Fruit fly (Drosophila melanogaster): Measurements from ENCODE around the gene CG7632.

CG7632 gene

DNA sequence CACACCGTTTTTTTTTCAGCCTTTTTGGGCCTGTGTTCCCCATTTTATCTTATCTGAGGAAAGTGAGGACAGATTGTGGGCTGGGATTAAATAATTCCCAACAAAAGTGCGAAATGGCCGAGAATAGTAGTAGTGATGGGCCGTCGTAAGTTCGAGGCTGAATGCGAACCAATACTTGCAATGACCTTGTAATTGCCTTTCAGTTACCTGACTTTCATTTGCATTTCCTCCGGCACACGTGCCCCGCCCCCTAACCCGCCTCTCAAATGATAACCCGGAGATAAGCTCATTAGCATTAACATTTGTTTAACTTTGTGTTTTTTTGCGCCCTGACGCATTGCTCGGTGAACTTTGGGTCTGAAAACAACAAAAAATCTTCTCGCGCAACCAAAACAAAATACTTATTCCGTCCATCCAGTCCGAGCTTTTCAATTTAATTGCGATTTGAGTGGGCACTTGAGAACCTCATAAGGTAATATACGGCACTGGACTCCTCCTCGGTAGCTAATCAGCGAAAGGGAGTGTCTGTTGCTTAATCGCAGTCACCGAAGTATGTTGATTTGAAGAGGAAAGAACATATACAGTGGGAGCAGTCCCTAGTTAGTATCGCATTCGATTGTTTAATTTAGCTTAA lies 26.5 kb upstream of the CG7632 start:
- TF ChIP-seq h (GFP tag; optimal IDR thresholded peaks at IDR 0.05) (peak; percentile 15), CG32264 (GFP tag; optimal IDR thresholded peaks at IDR 0.05) (no peak), foxo (GFP tag; optimal IDR thresholded peaks at IDR 0.05) (no peak), Myc (optimal IDR thresholded peaks at IDR 0.05) (no peak), Dif (GFP tag; optimal IDR thresholded peaks at IDR 0.05; ENCODE audit: partially characterized antibody) (no peak), Rel (GFP tag; optimal IDR thresholded peaks at IDR 0.05) (no peak), Rel (tag; optimal IDR thresholded peaks at IDR 0.05) (peak; percentile 15), Hr78 (GFP tag; optimal IDR thresholded peaks at IDR 0.05) (no peak), Vsx2 (GFP tag; optimal IDR thresholded peaks at IDR 0.05; ENCODE audit: partially characterized antibody) (peak; percentile 39), Jra (GFP tag; optimal IDR thresholded peaks at IDR 0.05) (no peak), N (GFP tag; optimal IDR thresholded peaks at IDR 0.05) (no peak), Abd-B (GFP tag; optimal IDR thresholded peaks at IDR 0.05) (no peak)

DNA sequence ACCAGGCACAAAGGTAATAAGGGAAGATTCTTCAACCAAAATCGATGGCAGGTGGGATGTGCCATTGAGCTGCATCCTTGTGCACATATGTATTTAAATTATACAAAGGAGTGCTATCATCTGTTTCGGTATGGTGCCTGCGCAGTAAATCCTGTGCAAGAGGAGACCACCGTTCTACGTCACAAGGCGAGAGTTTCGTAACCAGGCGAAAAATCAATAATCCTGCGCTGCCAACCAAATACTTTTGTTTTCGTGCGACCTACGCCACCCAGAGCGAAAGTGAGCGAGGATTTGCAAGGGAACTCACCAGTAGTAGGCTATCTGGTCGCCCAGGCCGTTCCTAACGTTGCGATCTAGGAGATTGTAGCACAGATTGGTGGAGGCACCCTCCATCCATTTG lies 25.3 kb upstream of the CG7632 start:
- no peak for TF ChIP-seq CG32264 (GFP tag; optimal IDR thresholded peaks at IDR 0.05)
- TF ChIP-seq pan (optimal IDR thresholded peaks at IDR 0.05): no peak
- TF ChIP-seq jim (GFP tag; optimal IDR thresholded peaks at IDR 0.05): no peak
- TF ChIP-seq dsf (GFP tag; optimal IDR thresholded peaks at IDR 0.05; ENCODE audit: borderline replicate concordance): no peak
- TF ChIP-seq Abd-B (GFP tag; optimal IDR thresholded peaks at IDR 0.05): no peak
- TF ChIP-seq ey (GFP tag; optimal IDR thresholded peaks at IDR 0.05): no peak
- TF ChIP-seq Hnf4 (GFP tag; optimal IDR thresholded peaks at IDR 0.05): no peak
- TF ChIP-seq dl (GFP tag; optimal IDR thresholded peaks at IDR 0.05; ENCODE audit: insufficient read depth in 1 of 2, partially characterized antibody in 2 of 2): no peak
- TF ChIP-seq Hr78 (GFP tag; optimal IDR thresholded peaks at IDR 0.05): no peak
- no peak for TF ChIP-seq tai (GFP tag; optimal IDR thresholded peaks at IDR 0.05)

DNA sequence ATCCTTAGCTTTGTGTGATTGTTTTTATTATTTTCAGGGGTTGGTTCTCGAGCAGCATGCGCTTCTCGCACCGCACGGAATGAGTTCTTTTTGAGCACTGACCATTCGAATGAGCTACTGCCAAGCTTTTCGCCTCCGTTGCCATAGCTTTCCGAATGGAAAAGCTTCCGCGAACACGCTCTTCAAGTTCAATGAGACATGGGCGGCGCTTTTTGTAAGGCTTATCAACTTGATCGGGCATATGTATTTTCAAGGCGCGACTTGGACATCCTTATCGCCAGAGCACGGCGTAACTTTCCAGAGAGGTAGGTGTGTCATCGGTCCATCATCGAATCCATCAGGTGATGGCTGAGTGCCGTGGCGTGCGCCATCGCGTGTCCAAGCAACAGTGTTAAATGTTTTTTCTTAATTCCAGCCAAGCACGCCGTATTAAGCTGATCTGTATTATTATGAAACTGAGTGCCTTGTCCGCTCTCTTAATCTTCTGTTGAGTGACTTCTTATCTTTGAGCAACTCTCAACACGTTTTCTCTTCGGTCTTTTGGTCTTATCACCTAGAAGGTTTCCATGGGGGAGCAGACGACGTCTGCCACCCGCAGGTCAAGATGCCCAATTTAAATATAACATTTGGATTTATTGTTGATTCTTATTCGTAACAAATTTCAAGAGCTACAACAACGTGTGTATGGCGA lies 24.5 kb upstream of the CG7632 start, which contains the start of gene AcCoAS:
AcCoAS (minus strand) TSS at position 368 of the 691 bp plus-strand sequence.
- TF ChIP-seq CrebA (GFP tag; optimal IDR thresholded peaks at IDR 0.05; ENCODE audit: borderline replicate concordance): no peak
- TF ChIP-seq OdsH (GFP tag; optimal IDR thresholded peaks at IDR 0.05): peak; percentile 65
- no peak for TF ChIP-seq Myc (optimal IDR thresholded peaks at IDR 0.05)
- TF ChIP-seq rgr (GFP tag; optimal IDR thresholded peaks at IDR 0.05): peak; percentile 67
- no peak for TF ChIP-seq dl (GFP tag; optimal IDR thresholded peaks at IDR 0.05; ENCODE audit: insufficient read depth in 1 of 2, partially characterized antibody in 2 of 2)
- TF ChIP-seq Rel (GFP tag; optimal IDR thresholded peaks at IDR 0.05): no peak
- TF ChIP-seq Rel (tag; optimal IDR thresholded peaks at IDR 0.05): peak; percentile 33
- peak; percentile 29 for TF ChIP-seq brk (GFP tag; optimal IDR thresholded peaks at IDR 0.05)
- TF ChIP-seq Dfd (GFP tag; optimal IDR thresholded peaks at IDR 0.05): no peak
- TF ChIP-seq Hr78 (GFP tag; optimal IDR thresholded peaks at IDR 0.05): no peak
- TF ChIP-seq dmrt93B (GFP tag; optimal IDR thresholded peaks at IDR 0.05): no peak
- peak; percentile 15 for TF ChIP-seq Hnf4 (GFP tag; optimal IDR thresholded peaks at IDR 0.05)
- TF ChIP-seq Sp1 (GFP tag; optimal IDR thresholded peaks at IDR 0.05): peak; percentile 55
- no peak for TF ChIP-seq sage (GFP tag; optimal IDR thresholded peaks at IDR 0.05)
- no peak for TF ChIP-seq Dif (GFP tag; optimal IDR thresholded peaks at IDR 0.05; ENCODE audit: partially characterized antibody)
- peak; percentile 4 for TF ChIP-seq sv (GFP tag; optimal IDR thresholded peaks at IDR 0.05)
- TF ChIP-seq CG9705 (GFP tag; optimal IDR thresholded peaks at IDR 0.05): no peak
- TF ChIP-seq woc (GFP tag; optimal IDR thresholded peaks at IDR 0.05): no peak
- peak; percentile 29 for TF ChIP-seq psq (GFP tag; optimal IDR thresholded peaks at IDR 0.05)
- TF ChIP-seq Abd-B (GFP tag; optimal IDR thresholded peaks at IDR 0.05): no peak
- peak; percentile 87 for TF ChIP-seq h (GFP tag; optimal IDR thresholded peaks at IDR 0.05)
- TF ChIP-seq br (GFP tag; optimal IDR thresholded peaks at IDR 0.05): peak; percentile 68
- peak; percentile 63 for TF ChIP-seq fru (GFP tag; optimal IDR thresholded peaks at IDR 0.05)
- no peak for TF ChIP-seq dsf (GFP tag; optimal IDR thresholded peaks at IDR 0.05; ENCODE audit: borderline replicate concordance)
- TF ChIP-seq pan (optimal IDR thresholded peaks at IDR 0.05): no peak
- peak; percentile 4 for TF ChIP-seq CG32264 (GFP tag; optimal IDR thresholded peaks at IDR 0.05)
- TF ChIP-seq HLH106 (tag; optimal IDR thresholded peaks at IDR 0.05): peak; percentile 31
- no peak for TF ChIP-seq lola (GFP tag; optimal IDR thresholded peaks at IDR 0.05)
- TF ChIP-seq Mio (GFP tag; optimal IDR thresholded peaks at IDR 0.05): peak; percentile 21
- TF ChIP-seq jim (GFP tag; optimal IDR thresholded peaks at IDR 0.05): no peak
- TF ChIP-seq Hr83 (GFP tag; optimal IDR thresholded peaks at IDR 0.05; ENCODE audit: poor library complexity, severe bottlenecking): peak; percentile 67
- TF ChIP-seq tai (GFP tag; optimal IDR thresholded peaks at IDR 0.05): no peak
- peak; percentile 62 for TF ChIP-seq ey (GFP tag; optimal IDR thresholded peaks at IDR 0.05)
- TF ChIP-seq Vsx2 (GFP tag; optimal IDR thresholded peaks at IDR 0.05; ENCODE audit: partially characterized antibody): no peak
- peak; percentile 8 to 74 for TF ChIP-seq foxo (GFP tag; optimal IDR thresholded peaks at IDR 0.05)
- TF ChIP-seq Jra (GFP tag; optimal IDR thresholded peaks at IDR 0.05): peak; percentile 47
- no peak for TF ChIP-seq GATAd (GFP tag; optimal IDR thresholded peaks at IDR 0.05)
- no peak for TF ChIP-seq N (GFP tag; optimal IDR thresholded peaks at IDR 0.05)
- TF ChIP-seq usp (GFP tag; optimal IDR thresholded peaks at IDR 0.05): no peak
